Fruit fly (Drosophila melanogaster) whole organism, embryonic: ENCODE measurements around the gene CG14721.

Experiments used
- CG13287 ChIP-seq: fragments of 200-800 bp; sonication (Bioruptor generic); IDR thresholded peaks from 2 replicates; pipeline ENCODE4 v1.3.6; 2022; ENCODE audit warnings: missing biosample characterization, missing genetic modification characterization; ENCODE audit not compliant: partially characterized antibody
- CG14710 ChIP-seq: fragments of 200-800 bp; sonication (Bioruptor generic); optimal IDR thresholded peaks from 3 replicates; lab custom pipeline; 2019; ENCODE audit warnings: missing biosample characterization, mild to moderate bottlenecking, missing genetic modification characterization, moderate library complexity
- CG15514 ChIP-seq: fragments of 200-800 bp; sonication (Bioruptor generic); optimal IDR thresholded peaks from 3 replicates; lab custom pipeline; 2017; ENCODE audit warnings: missing biosample characterization, missing genetic modification characterization, mild to moderate bottlenecking, moderate library complexity, missing genetic modification reagents
- CG18262 ChIP-seq: fragments of 200-800 bp; optimal IDR thresholded peaks from 3 replicates; lab custom pipeline; 2019; ENCODE audit warnings: missing biosample characterization, mild to moderate bottlenecking, missing genetic modification characterization, moderate library complexity
- CG2875 ChIP-seq: fragments of 200-800 bp; sonication (Bioruptor generic); optimal IDR thresholded peaks from 2 replicates; lab custom pipeline; 2017; ENCODE audit warnings: missing biosample characterization, mild to moderate bottlenecking, missing genetic modification characterization, missing genetic modification reagents
- CG31224 ChIP-seq: fragments of 200-800 bp; sonication (Bioruptor generic); IDR thresholded peaks from 2 replicates; pipeline ENCODE4 v1.3.6; 2022; ENCODE audit warnings: missing biosample characterization, missing genetic modification characterization
- CG31365 ChIP-seq: fragments of 200-800 bp; sonication (Bioruptor generic); optimal IDR thresholded peaks from 2 replicates; lab custom pipeline; 2018; ENCODE audit warnings: missing biosample characterization, mild to moderate bottlenecking, missing genetic modification characterization
- CG3281 ChIP-seq: fragments of 200-800 bp; sonication (Bioruptor generic); optimal IDR thresholded peaks from 3 replicates; lab custom pipeline; 2017; ENCODE audit warnings: missing biosample characterization, mild to moderate bottlenecking, missing genetic modification characterization
- CG4854 ChIP-seq: fragments of 200-800 bp; sonication (Bioruptor generic); optimal IDR thresholded peaks from 2 replicates; lab custom pipeline; 2016; ENCODE audit warnings: missing biosample characterization, missing genetic modification characterization, inconsistent platforms
- CG7357 ChIP-seq: fragments of 200-800 bp; sonication (Bioruptor generic); IDR thresholded peaks from 3 replicates; pipeline ENCODE4 v1.3.6; 2022; ENCODE audit warnings: missing biosample characterization, missing genetic modification characterization
- CG8388 ChIP-seq: fragments of 200-800 bp; sonication (Bioruptor generic); optimal IDR thresholded peaks from 2 replicates; lab custom pipeline; 2019; ENCODE audit warnings: missing biosample characterization, mild to moderate bottlenecking, missing genetic modification characterization, moderate library complexity
- CG8765 ChIP-seq: fragments of 200-800 bp; sonication (Bioruptor generic); IDR thresholded peaks from 2 replicates; pipeline ENCODE4 v1.3.6; 2022; ENCODE audit warnings: missing biosample characterization, missing genetic modification characterization
- CG9609 ChIP-seq: fragments of 200-800 bp; sonication (Bioruptor generic); optimal IDR thresholded peaks from 3 replicates; lab custom pipeline; 2016; ENCODE audit warnings: missing biosample characterization, missing genetic modification characterization
- Dip3 ChIP-seq: fragments of 200-800 bp; sonication (Bioruptor generic); optimal IDR thresholded peaks from 3 replicates; lab custom pipeline; 2016; ENCODE audit warnings: missing biosample characterization, missing genetic modification characterization
- Dref ChIP-seq: fragments of 200-800 bp; sonication (Bioruptor generic); IDR thresholded peaks from 2 replicates; pipeline ENCODE4 v1.3.6; 2022; ENCODE audit warnings: missing biosample characterization, missing genetic modification characterization
- Fer1 ChIP-seq: fragments of 200-800 bp; sonication (Bioruptor generic); optimal IDR thresholded peaks from 2 replicates; lab custom pipeline; 2017; ENCODE audit warnings: missing biosample characterization, mild to moderate bottlenecking, missing genetic modification characterization
- HLHmδ ChIP-seq: fragments of 200-800 bp; sonication (Bioruptor generic); optimal IDR thresholded peaks from 2 replicates; lab custom pipeline; 2018; ENCODE audit warnings: missing biosample characterization, mild to moderate bottlenecking, missing genetic modification characterization, moderate library complexity
- Poxn ChIP-seq: fragments of 200-800 bp; sonication (Bioruptor generic); IDR thresholded peaks from 2 replicates; pipeline ENCODE4 v1.3.6; 2022; ENCODE audit warnings: missing biosample characterization, missing genetic modification characterization
- Rfx ChIP-seq: fragments of 200-800 bp; sonication (Bioruptor generic); IDR thresholded peaks from 2 replicates; pipeline ENCODE4 v1.3.6; 2022; ENCODE audit warnings: missing biosample characterization, missing genetic modification characterization
- Side ChIP-seq: fragments of 200-800 bp; sonication (Bioruptor generic); optimal IDR thresholded peaks from 2 replicates; lab custom pipeline; 2016; ENCODE audit warnings: missing biosample characterization, missing genetic modification characterization
- Vsx1 ChIP-seq: fragments of 200-800 bp; sonication (Bioruptor generic); optimal IDR thresholded peaks from 2 replicates; lab custom pipeline; 2017; ENCODE audit warnings: missing biosample characterization, mild to moderate bottlenecking, missing genetic modification characterization, missing genetic modification reagents
- ara ChIP-seq: fragments of 200-800 bp; sonication (Bioruptor generic); IDR thresholded peaks from 2 replicates; pipeline ENCODE4 v1.3.6; 2022; ENCODE audit warnings: missing biosample characterization, missing genetic modification characterization
- bab2 ChIP-seq: fragments of 200-800 bp; sonication (Bioruptor generic); optimal IDR thresholded peaks from 2 replicates; lab custom pipeline; 2016; ENCODE audit warnings: missing biosample characterization, missing genetic modification characterization
- bsh ChIP-seq, 2 experiments: fragments of 200-800 bp; sonication (Bioruptor generic); optimal IDR thresholded peaks; 2 replicates each; lab custom pipeline; 2017 to 2018; ENCODE audit warnings: mild to moderate bottlenecking in 2 of 2, missing biosample characterization in 2 of 2, missing genetic modification characterization in 2 of 2, moderate library complexity in 1 of 2
- cad ChIP-seq: fragments of >200 bp; optimal IDR thresholded peaks from 2 replicates; lab custom pipeline; 2017; ENCODE audit warnings: missing biosample characterization, missing genetic modification characterization
- chinmo ChIP-seq: fragments of 200-800 bp; sonication (Bioruptor generic); IDR thresholded peaks from 4 replicates; pipeline ENCODE4 v1.3.6; 2022; ENCODE audit warnings: missing biosample characterization, missing genetic modification characterization; ENCODE audit not compliant: partially characterized antibody
- ems ChIP-seq: fragments of 200-800 bp; sonication (Bioruptor generic); optimal IDR thresholded peaks from 3 replicates; lab custom pipeline; 2016; ENCODE audit warnings: missing biosample characterization, missing genetic modification characterization
- eve ChIP-seq, 2 experiments: fragments of >200 bp; optimal IDR thresholded peaks; 2 replicates each; lab custom pipeline; 2017; ENCODE audit warnings: missing biosample characterization in 2 of 2, missing genetic modification characterization in 2 of 2
- exex ChIP-seq: fragments of 200-800 bp; sonication (Bioruptor generic); optimal IDR thresholded peaks from 4 replicates; lab custom pipeline; 2018; ENCODE audit warnings: missing biosample characterization, mild to moderate bottlenecking, missing genetic modification characterization, moderate library complexity
- gce ChIP-seq: fragments of 200-800 bp; sonication (Bioruptor generic); IDR thresholded peaks from 3 replicates; pipeline ENCODE4 v1.3.6; 2022; ENCODE audit warnings: missing biosample characterization, missing genetic modification characterization
- gem ChIP-seq: fragments of 200-800 bp; sonication (Bioruptor generic); optimal IDR thresholded peaks from 2 replicates; lab custom pipeline; 2019; ENCODE audit warnings: missing biosample characterization, mild to moderate bottlenecking, missing genetic modification characterization, moderate library complexity
- gfzf ChIP-seq: fragments of 200-800 bp; sonication (Bioruptor generic); optimal IDR thresholded peaks from 2 replicates; lab custom pipeline; 2016; ENCODE audit warnings: missing biosample characterization, mild to moderate bottlenecking, missing genetic modification characterization, moderate library complexity
- hbn ChIP-seq: fragments of 200-800 bp; sonication (Bioruptor generic); IDR thresholded peaks from 2 replicates; pipeline ENCODE4 v1.3.6; 2022; ENCODE audit warnings: missing biosample characterization, missing genetic modification characterization; ENCODE audit not compliant: partially characterized antibody
- hkb ChIP-seq, 2 experiments: fragments of 200-800 bp in 1 of 2; fragments of >200 bp in 1 of 2; sonication (Bioruptor generic) in 1 of 2; IDR thresholded peaks in 1 of 2; optimal IDR thresholded peaks in 1 of 2; 2 replicates each; pipeline versions ENCODE4 v1.3.6 to Lab custom; 2017 to 2022; ENCODE audit warnings: missing biosample characterization in 1 of 2, missing genetic modification characterization in 1 of 2
- jing ChIP-seq: fragments of 200-800 bp; sonication (Bioruptor generic); optimal IDR thresholded peaks from 2 replicates; lab custom pipeline; 2018; ENCODE audit warnings: missing biosample characterization, mild to moderate bottlenecking, missing genetic modification characterization
- lab ChIP-seq: fragments of 200-800 bp; sonication (Bioruptor generic); optimal IDR thresholded peaks from 3 replicates; lab custom pipeline; 2017; ENCODE audit warnings: missing biosample characterization, missing genetic modification characterization, mild to moderate bottlenecking, moderate library complexity, missing genetic modification reagents
- lbe ChIP-seq: fragments of 200-800 bp; sonication (Bioruptor generic); optimal IDR thresholded peaks from 2 replicates; lab custom pipeline; 2016; ENCODE audit warnings: missing biosample characterization, mild to moderate bottlenecking, missing genetic modification characterization
- lmd ChIP-seq: fragments of 200-800 bp; sonication (Bioruptor generic); IDR thresholded peaks from 2 replicates; pipeline ENCODE4 v1.3.6; 2022; ENCODE audit warnings: missing biosample characterization, missing genetic modification characterization
- otp ChIP-seq: fragments of 200-800 bp; sonication (Bioruptor generic); IDR thresholded peaks from 3 replicates; pipeline ENCODE4, ENCODE4 v1.3.6; 2022; ENCODE audit warnings: missing biosample characterization, missing genetic modification characterization
- prd ChIP-seq, 3 experiments: fragments of >200 bp in 2 of 3; fragments of 200-800 bp in 1 of 3; sonication (Bioruptor generic) in 1 of 3; optimal IDR thresholded peaks in 2 of 3; IDR thresholded peaks in 1 of 3; 2 replicates in 2 of 3; 3 replicates in 1 of 3; pipeline versions ENCODE4 v1.3.6 to Lab custom; 2017 to 2022; ENCODE audit warnings: missing biosample characterization in 1 of 3, missing genetic modification characterization in 1 of 3
- rib ChIP-seq: fragments of 200-800 bp; sonication (Bioruptor generic); IDR thresholded peaks from 2 replicates; pipeline ENCODE4 v1.3.6; 2022; ENCODE audit warnings: missing biosample characterization, missing genetic modification characterization
- scrt ChIP-seq: fragments of 200-800 bp; sonication (Bioruptor generic); optimal IDR thresholded peaks from 2 replicates; lab custom pipeline; 2018; ENCODE audit warnings: missing biosample characterization, mild to moderate bottlenecking, missing genetic modification characterization, moderate library complexity
- sim ChIP-seq: fragments of 200-800 bp; sonication (Bioruptor generic); IDR thresholded peaks from 2 replicates; pipeline ENCODE4 v1.3.6; 2022; ENCODE audit warnings: missing biosample characterization, missing genetic modification characterization
- tna ChIP-seq: fragments of 200-800 bp; sonication (Bioruptor generic); IDR thresholded peaks from 2 replicates; pipeline ENCODE4 v1.3.6; 2022; ENCODE audit warnings: missing biosample characterization, missing genetic modification characterization; ENCODE audit not compliant: partially characterized antibody
- tup ChIP-seq: fragments of 200-800 bp; sonication (Bioruptor generic); optimal IDR thresholded peaks from 2 replicates; lab custom pipeline; 2016; ENCODE audit warnings: missing biosample characterization, mild to moderate bottlenecking, missing genetic modification characterization, moderate library complexity
- wek ChIP-seq: fragments of 200-800 bp; sonication (Bioruptor generic); optimal IDR thresholded peaks from 3 replicates; lab custom pipeline; 2018; ENCODE audit warnings: missing biosample characterization, mild to moderate bottlenecking, missing genetic modification characterization, moderate library complexity

CG14721 gene

dm6 chr3R:11779357-11780018, 44.2 kb downstream of the CG14721 start (continued):
- TF ChIP-seq hkb (optimal IDR thresholded peaks at IDR 0.05; lab: Kevin White, UChicago) (no peak), hkb (GFP tag; IDR thresholded peaks at IDR 0.05; lab: Robert Waterston, UW) (peak; percentile 60; the same call in 1 of the 2 replicates), scrt (peak; percentile 52), jing (GFP tag; lab: Kevin White, UChicago) (peak; percentile 78), tup (GFP tag; lab: Kevin White, UChicago) (peak; percentile 26), Rfx (GFP tag; lab: Robert Waterston, UW) (no peak)

- TF ChIP-seq gfzf (GFP tag; lab: Kevin White, UChicago) (no peak), CG14710 (tag; lab: Kevin White, UChicago) (peak; percentile 98), rib (no peak), bsh (GFP tag; optimal IDR thresholded peaks at IDR 0.05; lab: Kevin White, UChicago) (peak; percentile 91 to 98), CG15514 (GFP tag; lab: Kevin White, UChicago) (peak; percentile 12), Poxn (GFP tag; lab: Robert Waterston, UW) (no peak), prd (optimal IDR thresholded peaks at IDR 0.05; lab: Kevin White, UChicago) (no peak), prd (GFP tag; IDR thresholded peaks at IDR 0.05; lab: Robert Waterston, UW) (peak; percentile 93), CG18262 (tag; lab: Kevin White, UChicago) (peak; percentile 100), CG2875 (GFP tag; lab: Kevin White, UChicago) (peak; percentile 95), Dref (GFP tag; lab: Robert Waterston, UW) (no peak), CG13287 (no peak), HLHmδ (GFP tag; lab: Kevin White, UChicago) (no peak), CG9609 (GFP tag; lab: Kevin White, UChicago) (no peak), CG7357 (GFP tag; lab: Robert Waterston, UW) (peak; percentile 78), CG31365 (tag; lab: Kevin White, UChicago) (no peak), chinmo (GFP tag; lab: Robert Waterston, UW) (0 out of 4 replicates have a peak, but pooled peaks have one; percentile 45), gem (tag; lab: Kevin White, UChicago) (peak; percentile 98), Dip3 (no peak), lbe (GFP tag; lab: Kevin White, UChicago) (peak; percentile 84), otp (GFP tag; lab: Robert Waterston, UW) (peak; percentile 91), cad (GFP tag; lab: Kevin White, UChicago) (no peak), Fer1 (GFP tag; lab: Kevin White, UChicago) (peak; percentile 36), bab2 (GFP tag; lab: Kevin White, UChicago) (peak; percentile 35), lmd (GFP tag; lab: Robert Waterston, UW) (peak; percentile 86), ems (GFP tag; lab: Kevin White, UChicago) (peak; percentile 54), tna (GFP tag; lab: Robert Waterston, UW) (no peak), Side (no peak), ara (GFP tag; lab: Robert Waterston, UW) (peak; percentile 97), wek (GFP tag; lab: Kevin White, UChicago) (peak; percentile 46), Vsx1 (GFP tag; lab: Kevin White, UChicago) (peak; percentile 89), lab (peak; percentile 76), CG4854 (GFP tag; lab: Kevin White, UChicago) (peak; percentile 59), CG3281 (GFP tag; lab: Kevin White, UChicago) (peak; percentile 38), CG31224 (peak; percentile 22; the same call in 1 of the 2 replicates), gce (GFP tag; lab: Robert Waterston, UW) (peak; percentile 60; the same call in 2 of the 3 replicates), CG8388 (GFP tag; lab: Kevin White, UChicago) (peak; percentile 95), exex (peak; percentile 24), CG8765 (peak; percentile 75), hbn (GFP tag; lab: Robert Waterston, UW) (no peak), eve (GFP tag; optimal IDR thresholded peaks at IDR 0.05; lab: Kevin White, UChicago) (peak in 1 of 2 experiments; percentile 91), sim (GFP tag; lab: Robert Waterston, UW) (peak; percentile 89)
Observed at dm6 chr3R:11780181-11780688, 45.0 kb downstream of the CG14721 start.
